Worm (Caenorhabditis elegans): ENCODE data around the gene F31E8.4.

F31E8.4 gene

DNA sequence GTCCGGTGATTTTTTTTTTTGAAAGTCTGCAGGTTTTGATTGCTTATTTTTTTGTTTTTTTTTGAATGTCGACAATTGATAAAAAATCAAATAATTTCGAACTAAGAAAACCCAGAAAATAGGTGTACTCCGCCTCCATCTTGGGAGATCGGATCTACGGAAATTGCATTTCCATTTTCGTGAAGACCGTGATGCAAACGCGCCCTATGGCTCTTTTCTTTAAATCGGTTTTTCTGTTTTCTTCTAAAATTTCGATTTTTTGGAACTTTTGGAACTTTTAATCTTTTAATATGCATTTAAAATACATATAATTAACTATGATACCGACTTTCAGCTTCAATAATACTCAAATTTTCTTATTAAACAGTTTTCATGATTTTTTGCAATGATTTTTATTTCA is 42.1 kb upstream of the F31E8.4 start:
- TF ChIP-seq mes-2 (tag; optimal IDR thresholded peaks at IDR 0.05; ENCODE audit: poor library complexity, severe bottlenecking) (peak; percentile 43), set-16 (GFP tag; IDR thresholded peaks at IDR 0.05) (no peak), pha-4 (GFP tag; IDR thresholded peaks at IDR 0.05) (no peak), pha-4 (tag; optimal IDR thresholded peaks at IDR 0.05) (no peak), attf-4 (tag; optimal IDR thresholded peaks at IDR 0.05) (no peak), tra-1 (GFP tag; IDR thresholded peaks at IDR 0.05) (no peak), arid-1 (GFP tag; conservative IDR thresholded peaks at IDR 0.05) (no peak), ceh-82 (tag; optimal IDR thresholded peaks at IDR 0.05) (no peak), lin-38 (GFP tag; IDR thresholded peaks at IDR 0.05) (peak; percentile 80), ceh-28 (tag; optimal IDR thresholded peaks at IDR 0.05) (no peak), dmd-6 (GFP tag; IDR thresholded peaks at IDR 0.05) (no peak), ama-1 (optimal IDR thresholded peaks at IDR 0.05) (no peak), lsy-2 (tag; optimal IDR thresholded peaks at IDR 0.05) (no peak), tag-97 (GFP tag; IDR thresholded peaks at IDR 0.05) (no peak)

- TF ChIP-seq tra-1 (GFP tag; IDR thresholded peaks at IDR 0.05), result no peak
- peak in 1 of 2 experiments; percentile 56 for TF ChIP-seq mdl-1 (tag; optimal IDR thresholded peaks at IDR 0.05)
- no peak for TF ChIP-seq nhr-77 (tag; optimal IDR thresholded peaks at IDR 0.05)
- TF ChIP-seq unc-62 (GFP tag; optimal IDR thresholded peaks at IDR 0.05 in 1 of 2), result peak in 1 of 2 experiments; percentile 92
- no peak for TF ChIP-seq unc-62 (tag; optimal IDR thresholded peaks at IDR 0.05)
- TF ChIP-seq hlh-11 (tag; optimal IDR thresholded peaks at IDR 0.05), result peak; percentile 48
- TF ChIP-seq hlh-30 (tag; optimal IDR thresholded peaks at IDR 0.05; ENCODE audit: insufficient read depth), result no peak
- TF ChIP-seq D1046.2 (GFP tag; IDR thresholded peaks at IDR 0.05), result no peak
- no peak for TF ChIP-seq nhr-237 (tag; optimal IDR thresholded peaks at IDR 0.05)
- TF ChIP-seq ceh-20 (GFP tag; IDR thresholded peaks at IDR 0.05), result no peak
- no peak for TF ChIP-seq zfp-3 (GFP tag; conservative IDR thresholded peaks at IDR 0.05)
- TF ChIP-seq daf-16 (GFP tag; optimal IDR thresholded peaks at IDR 0.05), result no peak
- peak; percentile 20 for TF ChIP-seq daf-16 (tag; optimal IDR thresholded peaks at IDR 0.05)
- TF ChIP-seq aha-1 (tag), result peak; percentile 31
- TF ChIP-seq dmd-6 (GFP tag; IDR thresholded peaks at IDR 0.05), result peak; percentile 38
- TF ChIP-seq nhr-28 (tag; optimal IDR thresholded peaks at IDR 0.05), result peak; percentile 68
- no peak for TF ChIP-seq nhr-76 (tag; optimal IDR thresholded peaks at IDR 0.05)
These were observed 41.1 kb upstream of the F31E8.4 start for ce11 chrII:6841102-6841501.

DNA sequence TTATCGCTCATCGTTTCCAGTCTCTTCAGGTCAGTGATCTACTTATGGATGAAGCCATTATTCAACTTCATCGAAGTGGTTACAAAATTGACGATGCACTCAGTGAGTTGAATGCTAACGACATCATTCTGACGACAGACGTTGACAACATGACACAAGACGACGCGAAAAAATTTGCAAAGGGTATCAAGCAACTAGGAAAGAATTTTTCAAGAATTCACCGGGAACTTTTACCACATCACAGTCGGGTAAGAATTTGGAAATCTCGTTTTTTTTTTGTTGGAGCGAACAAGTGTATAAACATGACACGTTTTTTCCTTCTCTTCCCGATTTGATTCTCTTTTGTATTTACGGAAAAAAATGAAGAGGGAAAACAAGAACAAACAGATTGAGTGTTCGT is 40.7 kb upstream of the F31E8.4 start:
- no peak for TF ChIP-seq egl-27 (tag; optimal IDR thresholded peaks at IDR 0.05)
- peak in 1 of 2 experiments; percentile 93 for TF ChIP-seq unc-62 (GFP tag; optimal IDR thresholded peaks at IDR 0.05 in 1 of 2)
- no peak for TF ChIP-seq unc-62 (tag; optimal IDR thresholded peaks at IDR 0.05)
- TF ChIP-seq pha-4 (GFP tag; IDR thresholded peaks at IDR 0.05), result no peak
- peak; percentile 13 for TF ChIP-seq pha-4 (tag; optimal IDR thresholded peaks at IDR 0.05)

- TF ChIP-seq hlh-11 (tag; optimal IDR thresholded peaks at IDR 0.05), result peak; percentile 57
- no peak for TF ChIP-seq F37D6.2 (tag; optimal IDR thresholded peaks at IDR 0.05)
- TF ChIP-seq daf-8 (GFP tag; IDR thresholded peaks at IDR 0.05), result no peak
- TF ChIP-seq nhr-28 (tag; optimal IDR thresholded peaks at IDR 0.05), result peak; percentile 8
- TF ChIP-seq T26A8.4 (GFP tag; IDR thresholded peaks at IDR 0.05), result 0 out of 2 replicates have a peak, but pooled peaks have one; percentile 10
- TF ChIP-seq nhr-11 (tag; optimal IDR thresholded peaks at IDR 0.05), result peak; percentile 40
- peak; percentile 99 for TF ChIP-seq aha-1 (tag)
- TF ChIP-seq F49E8.2 (tag; optimal IDR thresholded peaks at IDR 0.05; ENCODE audit: borderline replicate concordance), result no peak
- TF ChIP-seq mep-1 (tag; optimal IDR thresholded peaks at IDR 0.05), result peak; percentile 41
- TF ChIP-seq dve-1 (tag; optimal IDR thresholded peaks at IDR 0.05; ENCODE audit: insufficient read depth), result peak; percentile 40
- TF ChIP-seq egl-27 (tag; optimal IDR thresholded peaks at IDR 0.05), result peak; percentile 71
- TF ChIP-seq zag-1 (tag; optimal IDR thresholded peaks at IDR 0.05), result no peak
- 0 out of 2 replicates have a peak, but pooled peaks have one; percentile 52 for TF ChIP-seq tra-1 (GFP tag; IDR thresholded peaks at IDR 0.05)
- TF ChIP-seq dmd-9 (GFP tag; IDR thresholded peaks at IDR 0.05), result no peak
- TF ChIP-seq madf-9 (GFP tag; conservative IDR thresholded peaks at IDR 0.05), result 0 out of 2 replicates have a peak, but pooled peaks have one; percentile 46
- TF ChIP-seq hif-1 (tag; optimal IDR thresholded peaks at IDR 0.05), result peak in 1 of 2 experiments; percentile 27
- peak; percentile 63; the same call in 1 of the 2 replicates for TF ChIP-seq ctbp-1 (GFP tag; IDR thresholded peaks at IDR 0.05)
- 0 out of 2 replicates have a peak, but pooled peaks have one; percentile 3 for TF ChIP-seq set-16 (GFP tag; IDR thresholded peaks at IDR 0.05)
- TF ChIP-seq unc-62 (GFP tag; optimal IDR thresholded peaks at IDR 0.05 in 1 of 2), result peak in 1 of 2 experiments; percentile 48
- TF ChIP-seq unc-62 (tag; optimal IDR thresholded peaks at IDR 0.05), result no peak
- TF ChIP-seq hmg-1.1 (GFP tag; IDR thresholded peaks at IDR 0.05), result peak; percentile 27
- TF ChIP-seq ztf-7 (tag; optimal IDR thresholded peaks at IDR 0.05), result peak; percentile 70
- peak; percentile 55 for TF ChIP-seq dmd-6 (GFP tag; IDR thresholded peaks at IDR 0.05)
- TF ChIP-seq lsy-2 (tag; optimal IDR thresholded peaks at IDR 0.05), result peak in 1 of 2 experiments; percentile 49
- TF ChIP-seq ceh-20 (GFP tag; IDR thresholded peaks at IDR 0.05), result 0 out of 2 replicates have a peak, but pooled peaks have one; percentile 9
- TF ChIP-seq hlh-30 (tag; optimal IDR thresholded peaks at IDR 0.05; ENCODE audit: insufficient read depth), result peak; percentile 81
- TF ChIP-seq aly-2 (tag; optimal IDR thresholded peaks at IDR 0.05), result no peak
These were observed 39.0 kb upstream of the F31E8.4 start for ce11 chrII:6838977-6839376.

Data from whole organism, L4 larva.